Fruit fly (Drosophila melanogaster) whole organism, wandering third instar larva: Measurements from ENCODE around the gene Grip91.

Experiments used
- Myc ChIP-seq: fragments of >200 bp; optimal IDR thresholded peaks from 2 replicates; lab custom pipeline; 2017
- OdsH ChIP-seq: fragments of 200-800 bp; sonication (Bioruptor generic); optimal IDR thresholded peaks from 2 replicates; lab custom pipeline; 2016; ENCODE audit warnings: missing biosample characterization, mild to moderate bottlenecking, missing genetic modification characterization
- lola ChIP-seq: fragments of >200 bp; optimal IDR thresholded peaks from 2 replicates; lab custom pipeline; 2017; ENCODE audit warnings: missing biosample characterization, missing genetic modification characterization

dm6 chrX:13754476-13754875, 10.0 kb upstream of the Grip91 start:
- TF ChIP-seq lola (GFP tag; lab: Kevin White, UChicago) (no peak), OdsH (peak; percentile 46), Myc (lab: Kevin White, UChicago) (no peak)
